Worm (Caenorhabditis elegans) whole organism, L3 larva: Measurements from ENCODE around the gene ergi-2.

Experiments used
- R02D3.7 ChIP-seq: fragments of 150-350 bp; optimal IDR thresholded peaks from 2 replicates; lab custom pipeline; 2014; ENCODE audit warnings: missing biosample characterization, missing genetic modification characterization
- ZK546.5 ChIP-seq: sonication (generic microtip); optimal IDR thresholded peaks from 2 replicates; lab custom pipeline; 2017; ENCODE audit warnings: missing biosample characterization, missing genetic modification characterization
- aly-2 ChIP-seq: fragments of 150-350 bp; optimal IDR thresholded peaks from 2 replicates; lab custom pipeline; 2014; ENCODE audit warnings: missing biosample characterization, missing genetic modification characterization
- ama-1 ChIP-seq: fragments of 150-350 bp; optimal IDR thresholded peaks from 2 replicates; lab custom pipeline; 2018
- ceh-16 ChIP-seq: sonication (generic microtip); optimal IDR thresholded peaks from 2 replicates; lab custom pipeline; 2017; ENCODE audit warnings: missing biosample characterization, missing genetic modification characterization
- ceh-28 ChIP-seq: fragments of 150-350 bp; optimal IDR thresholded peaks from 2 replicates; lab custom pipeline; 2014; ENCODE audit warnings: missing biosample characterization, missing genetic modification reagents, missing genetic modification characterization
- ceh-82 ChIP-seq: fragments of 150-350 bp; optimal IDR thresholded peaks from 2 replicates; lab custom pipeline; 2014; ENCODE audit warnings: missing biosample characterization, missing genetic modification characterization
- daf-12 ChIP-seq: fragments of 150-350 bp; optimal IDR thresholded peaks from 2 replicates; lab custom pipeline; 2014; ENCODE audit warnings: missing biosample characterization, missing genetic modification reagents, missing genetic modification characterization
- egl-27 ChIP-seq: sonication (generic microtip); optimal IDR thresholded peaks from 4 replicates; lab custom pipeline; 2017; ENCODE audit warnings: missing biosample characterization, missing genetic modification reagents, missing genetic modification characterization
- egl-5 ChIP-seq: fragments of 150-350 bp; optimal IDR thresholded peaks from 2 replicates; lab custom pipeline; 2017; ENCODE audit warnings: missing biosample characterization, missing genetic modification reagents, missing genetic modification characterization, inconsistent platforms
- elt-1 ChIP-seq: fragments of 150-350 bp; optimal IDR thresholded peaks from 2 replicates; lab custom pipeline; 2014; ENCODE audit warnings: missing biosample characterization, missing genetic modification characterization
- elt-2 ChIP-seq: sonication (generic microtip); optimal IDR thresholded peaks from 2 replicates; lab custom pipeline; 2016; ENCODE audit warnings: missing genetic modification reagents, mild to moderate bottlenecking, missing genetic modification characterization, missing compliant biosample characterization
- elt-3 ChIP-seq, 3 experiments: fragments of 150-350 bp in 1 of 3; sonication (generic microtip) in 2 of 3; optimal IDR thresholded peaks; 2 replicates in 2 of 3; 4 replicates in 1 of 3; lab custom pipeline; 2014 to 2017; ENCODE audit warnings: missing biosample characterization in 3 of 3, missing genetic modification characterization in 3 of 3
- eor-1 ChIP-seq, 2 experiments: fragments of 150-350 bp; optimal IDR thresholded peaks; 2 replicates each; lab custom pipeline; 2014 to 2018; ENCODE audit warnings: missing biosample characterization in 2 of 2, missing genetic modification characterization in 2 of 2
- fkh-10 ChIP-seq: sonication (generic microtip); optimal IDR thresholded peaks from 2 replicates; lab custom pipeline; 2017; ENCODE audit warnings: missing biosample characterization, missing genetic modification reagents, missing genetic modification characterization
- fkh-2 ChIP-seq: fragments of 150-350 bp; optimal IDR thresholded peaks from 2 replicates; lab custom pipeline; 2014; ENCODE audit warnings: missing biosample characterization, missing genetic modification reagents, missing genetic modification characterization
- fos-1 ChIP-seq: fragments of 150-350 bp; optimal IDR thresholded peaks from 2 replicates; lab custom pipeline; 2014; ENCODE audit warnings: missing biosample characterization, missing genetic modification characterization
- hmg-11 ChIP-seq: sonication (generic microtip); optimal IDR thresholded peaks from 2 replicates; lab custom pipeline; 2016; ENCODE audit warnings: missing genetic modification characterization, missing compliant biosample characterization
- jun-1 ChIP-seq: fragments of 150-350 bp; optimal IDR thresholded peaks from 2 replicates; lab custom pipeline; 2014; ENCODE audit warnings: missing biosample characterization, missing genetic modification reagents, missing genetic modification characterization
- lin-15B ChIP-seq: fragments of 150-350 bp; optimal IDR thresholded peaks from 2 replicates; lab custom pipeline; 2014; ENCODE audit warnings: missing biosample characterization, missing genetic modification characterization
- lin-39 ChIP-seq: fragments of 150-350 bp; optimal IDR thresholded peaks from 2 replicates; lab custom pipeline; 2018; ENCODE audit warnings: missing biosample characterization, missing genetic modification reagents, missing genetic modification characterization
- lsy-12 ChIP-seq: sonication (generic microtip); optimal IDR thresholded peaks from 2 replicates; lab custom pipeline; 2016; ENCODE audit warnings: mild to moderate bottlenecking, missing genetic modification characterization, missing compliant biosample characterization
- nfya-1 ChIP-seq: sonication (generic microtip); optimal IDR thresholded peaks from 2 replicates; lab custom pipeline; 2017; ENCODE audit warnings: missing genetic modification characterization, mild to moderate bottlenecking, missing compliant biosample characterization, antibody characterized with exemption, moderate library complexity; ENCODE audit not compliant: insufficient read depth
- nhr-11 ChIP-seq: fragments of 150-350 bp; optimal IDR thresholded peaks from 2 replicates; lab custom pipeline; 2014; ENCODE audit warnings: missing biosample characterization, missing genetic modification characterization
- nhr-12 ChIP-seq: fragments of 150-350 bp; optimal IDR thresholded peaks from 2 replicates; lab custom pipeline; 2014; ENCODE audit warnings: missing biosample characterization, missing genetic modification characterization
- nhr-23 ChIP-seq: fragments of 150-350 bp; optimal IDR thresholded peaks from 2 replicates; lab custom pipeline; 2014; ENCODE audit warnings: missing biosample characterization, missing genetic modification reagents, missing genetic modification characterization
- nhr-237 ChIP-seq: fragments of 150-350 bp; optimal IDR thresholded peaks from 2 replicates; lab custom pipeline; 2014; ENCODE audit warnings: missing biosample characterization, missing genetic modification characterization
- nhr-25 ChIP-seq: sonication (generic microtip); optimal IDR thresholded peaks from 2 replicates; lab custom pipeline; 2017; ENCODE audit warnings: missing biosample characterization, missing genetic modification characterization
- nhr-28 ChIP-seq: fragments of 150-350 bp; optimal IDR thresholded peaks from 2 replicates; lab custom pipeline; 2014; ENCODE audit warnings: missing biosample characterization, missing genetic modification characterization
- nhr-43 ChIP-seq: sonication (generic microtip); optimal IDR thresholded peaks from 2 replicates; lab custom pipeline; 2016; ENCODE audit warnings: mild to moderate bottlenecking, missing genetic modification characterization, missing compliant biosample characterization; ENCODE audit not compliant: poor library complexity, severe bottlenecking
- nhr-67 ChIP-seq: fragments of 150-350 bp; optimal IDR thresholded peaks from 2 replicates; lab custom pipeline; 2014; ENCODE audit warnings: missing biosample characterization, missing genetic modification characterization
- nhr-77 ChIP-seq: fragments of 150-350 bp; optimal IDR thresholded peaks from 2 replicates; lab custom pipeline; 2014; ENCODE audit warnings: missing biosample characterization, missing genetic modification characterization
- pha-4 ChIP-seq: fragments of 150-350 bp; optimal IDR thresholded peaks from 2 replicates; lab custom pipeline; 2014; ENCODE audit warnings: missing biosample characterization, missing genetic modification reagents, missing genetic modification characterization
- pqm-1 ChIP-seq: fragments of 150-350 bp; optimal IDR thresholded peaks from 2 replicates; lab custom pipeline; 2017; ENCODE audit warnings: missing biosample characterization, missing genetic modification characterization, inconsistent platforms
- sea-2 ChIP-seq: fragments of 150-350 bp; sonication (generic microtip); optimal IDR thresholded peaks from 4 replicates; lab custom pipeline; 2014; ENCODE audit warnings: missing biosample characterization, missing genetic modification reagents, missing genetic modification characterization
- snpc-4 ChIP-seq: fragments of 150-350 bp; optimal IDR thresholded peaks from 2 replicates; lab custom pipeline; 2014; ENCODE audit warnings: missing biosample characterization, missing genetic modification characterization
- tbx-2 ChIP-seq: sonication (generic microtip); optimal IDR thresholded peaks from 2 replicates; lab custom pipeline; 2016; ENCODE audit warnings: mild to moderate bottlenecking, missing genetic modification characterization, missing compliant biosample characterization
- unc-62 ChIP-seq: fragments of 150-350 bp; sonication (generic microtip); optimal IDR thresholded peaks from 4 replicates; lab custom pipeline; 2014; ENCODE audit warnings: missing biosample characterization, missing genetic modification reagents, missing genetic modification characterization
- zag-1 ChIP-seq: fragments of 150-350 bp; optimal IDR thresholded peaks from 2 replicates; lab custom pipeline; 2014; ENCODE audit warnings: missing biosample characterization, missing genetic modification characterization
- ztf-11 ChIP-seq: fragments of 150-350 bp; optimal IDR thresholded peaks from 2 replicates; lab custom pipeline; 2014; ENCODE audit warnings: missing biosample characterization, missing genetic modification characterization
- ztf-4 ChIP-seq: fragments of 150-350 bp; optimal IDR thresholded peaks from 2 replicates; lab custom pipeline; 2014; ENCODE audit warnings: missing biosample characterization, missing genetic modification characterization

Gene ergi-2

DNA sequence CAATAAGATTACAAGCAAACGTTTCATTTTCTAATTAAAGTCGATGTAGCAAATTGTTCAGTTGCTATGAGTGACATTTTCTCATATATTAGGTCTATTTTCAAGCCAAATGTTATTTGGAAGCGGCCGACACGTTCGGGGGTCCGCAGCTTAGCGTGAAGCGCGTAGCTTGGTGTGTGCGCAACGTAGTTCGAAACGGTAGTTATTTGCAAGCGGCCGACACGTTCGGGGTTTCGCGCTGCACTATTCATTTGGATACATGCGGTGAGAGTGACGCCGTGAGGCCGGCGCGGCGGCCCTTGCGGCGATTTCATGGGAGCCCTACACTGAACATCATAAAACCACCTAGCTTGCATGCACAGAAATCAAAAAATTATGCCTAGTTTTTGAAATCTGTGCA, 18.9 kb downstream of the ergi-2 start:
- TF ChIP-seq snpc-4 (tag; lab: Kevin White, UChicago) (peak; percentile 40), sea-2 (GFP tag; lab: Kevin White, UChicago) (no peak)
- TF ChIP-seq, all 47 proteins: peak for 1

DNA sequence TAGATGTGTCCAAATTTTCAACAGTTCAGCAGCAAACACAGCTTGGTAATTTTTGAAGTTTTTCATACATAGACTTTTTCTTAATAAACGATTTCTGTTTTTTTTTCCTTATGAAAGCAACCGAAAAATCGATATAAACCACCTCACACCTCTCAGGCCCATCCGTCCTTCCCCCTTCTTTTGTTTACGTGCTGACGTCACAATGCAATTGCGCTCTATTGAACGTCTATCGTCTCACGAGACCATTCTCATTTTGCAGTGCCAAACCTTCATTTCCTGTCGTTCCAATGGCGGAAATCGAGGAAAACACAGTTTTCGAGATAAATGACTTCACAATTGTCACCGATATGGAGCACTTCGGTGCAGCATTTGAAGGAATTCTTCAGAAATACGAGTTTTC, 23.8 kb downstream of the ergi-2 start, which contains the start of gene rbg-1:
Gene rbg-1, plus strand, starts transcription at position 260 of the 400 bp plus-strand sequence.
- no peak for TF ChIP-seq egl-27
- TF ChIP-seq ceh-28 (tag; lab: Kevin White, UChicago) = peak; percentile 79
- TF ChIP-seq elt-1 (tag; lab: Kevin White, UChicago) = no peak
- no peak for TF ChIP-seq ZK546.5 (tag; lab: Kevin White, UChicago)
- TF ChIP-seq pha-4 (tag; lab: Kevin White, UChicago) = peak; percentile 96
- no peak for TF ChIP-seq lsy-12
- TF ChIP-seq nhr-12 (tag; lab: Kevin White, UChicago) = no peak
- no peak for TF ChIP-seq zag-1 (tag; lab: Kevin White, UChicago)
- TF ChIP-seq hmg-11 (tag; lab: Kevin White, UChicago) = peak; percentile 51
- no peak for TF ChIP-seq nhr-43 (tag; lab: Kevin White, UChicago)
- TF ChIP-seq eor-1 (tag; optimal IDR thresholded peaks at IDR 0.05; lab: Kevin White, UChicago) = no peak
- peak; percentile 87 for TF ChIP-seq nhr-25 (tag; lab: Kevin White, UChicago)
- no peak for TF ChIP-seq aly-2 (tag; lab: Kevin White, UChicago)
- no peak for TF ChIP-seq ama-1 (lab: Kevin White, UChicago)
- TF ChIP-seq fkh-2 (tag; lab: Kevin White, UChicago) = peak; percentile 80
- no peak for TF ChIP-seq daf-12 (tag; lab: Kevin White, UChicago)
- TF ChIP-seq ztf-4 = no peak
- peak; percentile 35 for TF ChIP-seq pqm-1 (tag; lab: Kevin White, UChicago)
- TF ChIP-seq egl-5 (tag; lab: Kevin White, UChicago) = peak; percentile 95
- TF ChIP-seq nhr-67 = no peak
- peak; percentile 81 for TF ChIP-seq nfya-1
- peak; percentile 62 for TF ChIP-seq lin-39
- TF ChIP-seq sea-2 (GFP tag; lab: Kevin White, UChicago) = peak; percentile 50
- no peak for TF ChIP-seq unc-62 (GFP tag; lab: Kevin White, UChicago)
- peak; percentile 39 for TF ChIP-seq nhr-23
- peak; percentile 61 for TF ChIP-seq jun-1 (tag; lab: Kevin White, UChicago)
- TF ChIP-seq nhr-77 (tag; lab: Kevin White, UChicago) = no peak
- TF ChIP-seq snpc-4 (tag; lab: Kevin White, UChicago) = peak; percentile 83
- no peak for TF ChIP-seq tbx-2 (tag; lab: Kevin White, UChicago)
- TF ChIP-seq nhr-237 (tag; lab: Kevin White, UChicago) = no peak
- TF ChIP-seq ceh-16 (tag; lab: Kevin White, UChicago) = no peak
- peak; percentile 57 for TF ChIP-seq elt-2 (tag; lab: Kevin White, UChicago)
- no peak for TF ChIP-seq ztf-11
- peak; percentile 77 for TF ChIP-seq lin-15B (tag; lab: Kevin White, UChicago)
- no peak for TF ChIP-seq nhr-28 (tag; lab: Kevin White, UChicago)
- TF ChIP-seq nhr-11 (tag; lab: Kevin White, UChicago) = no peak
- no peak for TF ChIP-seq fos-1
- peak; percentile 15 for TF ChIP-seq fkh-10 (GFP tag; lab: Kevin White, UChicago)
- no peak for TF ChIP-seq elt-3 (tag; optimal IDR thresholded peaks at IDR 0.05; lab: Kevin White, UChicago)

DNA sequence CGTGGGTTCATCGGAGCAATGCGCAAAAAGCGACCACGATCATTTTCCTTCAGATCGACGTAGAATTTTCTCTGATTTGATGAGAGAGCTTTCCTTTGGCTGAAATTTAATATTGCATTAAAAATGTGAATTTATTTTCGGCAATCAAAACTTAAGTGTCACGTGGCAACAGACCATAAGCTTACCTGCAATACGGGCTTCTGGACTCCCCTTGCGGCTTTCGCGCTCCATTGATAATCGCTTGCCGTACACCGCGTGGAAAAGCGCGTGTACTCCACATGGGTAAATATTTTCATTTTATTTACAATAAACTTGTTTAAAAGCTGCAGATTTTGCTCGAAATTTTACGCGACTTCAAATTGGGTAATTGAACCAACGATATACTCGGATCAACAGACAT, 24.6 kb downstream of the ergi-2 start, which contains the start of gene plp-2:
Gene plp-2, minus strand, starts transcription at position 280 of the 400 bp plus-strand sequence.
- TF ChIP-seq lin-15B (tag; lab: Kevin White, UChicago) = no peak
- peak; percentile 26 for TF ChIP-seq ama-1 (lab: Kevin White, UChicago)
- no peak for TF ChIP-seq jun-1 (tag; lab: Kevin White, UChicago)
- no peak for TF ChIP-seq R02D3.7
- no peak for TF ChIP-seq ceh-82 (tag; lab: Kevin White, UChicago)
- peak; percentile 1 for TF ChIP-seq pha-4 (tag; lab: Kevin White, UChicago)
